Fruit fly (Drosophila melanogaster) whole organism: Measurements from ENCODE around the gene CG7884.

Experiments used
- CG8478 ChIP-seq: fragments of >200 bp; optimal IDR thresholded peaks from 2 replicates; lab custom pipeline; 2018; ENCODE audit warnings: inconsistent platforms
- Dll ChIP-seq: fragments of >200 bp; optimal IDR thresholded peaks from 2 replicates; lab custom pipeline; 2017
- EcR ChIP-seq, 2 experiments: fragments of >200 bp; optimal IDR thresholded peaks; 2 replicates each; lab custom pipeline; 2017; ENCODE audit warnings: missing biosample characterization in 2 of 2, missing genetic modification characterization in 2 of 2, missing genetic modification reagents in 2 of 2
- pan ChIP-seq: fragments of >200 bp; optimal IDR thresholded peaks from 2 replicates; lab custom pipeline; 2017
- psq ChIP-seq: fragments of >200 bp; optimal IDR thresholded peaks from 2 replicates; lab custom pipeline; 2017
- usp ChIP-seq: fragments of >200 bp; optimal IDR thresholded peaks from 2 replicates; lab custom pipeline; 2017; ENCODE audit warnings: missing biosample characterization, missing genetic modification characterization, mixed read lengths

CG7884 gene

DNA sequence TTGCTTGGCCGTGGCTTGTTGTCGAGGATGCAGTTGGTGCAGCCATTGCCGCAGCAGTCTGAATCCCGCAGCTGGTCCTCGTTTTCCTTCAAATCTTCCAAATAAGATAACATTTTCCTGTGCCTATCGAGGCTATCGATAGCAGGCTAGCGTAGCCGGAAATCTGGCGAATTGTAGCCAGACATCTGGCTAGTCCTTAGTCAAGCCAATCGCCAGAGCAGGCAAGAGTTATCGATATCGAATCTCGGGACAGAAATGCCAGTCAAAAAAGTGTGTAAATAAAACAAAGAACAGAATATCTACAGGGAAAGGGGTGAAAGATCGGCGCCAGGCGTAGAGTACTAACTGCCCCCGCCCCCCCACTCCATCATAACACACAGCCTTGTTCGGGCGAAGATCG lies 27.1 kb upstream of the CG7884 start, which contains the start of the genes CG7914 and CG14194:
Gene CG7914, minus strand, starts transcription at position 113 of the 400 bp plus-strand sequence.
Gene CG14194, plus strand, starts transcription at position 220 of the 400 bp plus-strand sequence.
- TF ChIP-seq Dll (no peak), CG8478 (lab: Kevin White, UChicago) (no peak), psq (lab: Kevin White, UChicago) (no peak), pan (lab: Kevin White, UChicago) (no peak), usp (GFP tag; lab: Kevin White, UChicago) (no peak), EcR (GFP tag; optimal IDR thresholded peaks at IDR 0.05; lab: Kevin White, UChicago) (no peak)

DNA sequence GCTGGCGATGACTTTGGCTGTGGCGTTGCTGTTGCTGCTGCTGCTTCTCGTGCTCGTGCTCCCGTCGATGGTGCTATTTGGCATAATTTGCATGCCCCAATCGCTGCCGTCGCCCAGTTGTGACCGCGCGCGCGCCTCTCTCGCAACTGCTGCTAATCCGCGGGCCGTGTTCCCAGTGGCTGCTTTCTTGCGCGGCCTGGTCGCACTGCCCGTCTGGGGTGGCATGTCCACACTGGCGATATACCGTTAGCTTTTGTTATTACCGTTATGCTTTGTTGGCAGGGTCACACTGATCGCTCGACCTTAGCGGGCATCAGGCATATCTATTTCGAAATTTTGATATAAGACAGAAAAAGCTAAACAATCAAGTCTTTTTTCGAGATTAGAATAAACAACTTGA lies 18.8 kb upstream of the CG7884 start, which contains the start of gene CG7990:
Gene CG7990, minus strand, starts transcription at position 350 of the 400 bp plus-strand sequence.
- TF ChIP-seq CG8478 (lab: Kevin White, UChicago), result no peak

DNA sequence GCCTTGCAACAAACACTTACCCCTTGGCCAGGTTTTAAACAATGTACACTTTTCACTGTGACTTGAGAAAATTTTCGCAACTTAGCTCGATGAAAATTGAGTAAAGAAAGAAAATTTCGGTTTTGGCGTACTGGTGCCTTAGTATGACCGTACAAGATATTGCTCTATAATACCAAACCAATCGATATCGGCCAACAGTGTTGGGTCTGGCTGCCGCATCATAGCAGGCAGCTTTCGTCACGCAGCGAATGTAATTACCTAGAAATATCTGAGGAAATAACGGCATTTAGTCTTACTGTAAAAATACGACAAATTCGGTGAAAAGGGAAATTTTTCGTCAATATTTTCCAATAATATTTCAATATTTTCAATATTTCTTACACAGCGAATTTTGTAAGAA lies 12.4 kb upstream of the CG7884 start, which contains the start of gene Ulp1:
Gene Ulp1, minus strand, starts transcription at position 174 of the 400 bp plus-strand sequence.
- TF ChIP-seq psq (lab: Kevin White, UChicago) (no peak), CG8478 (lab: Kevin White, UChicago) (no peak), pan (lab: Kevin White, UChicago) (no peak), usp (GFP tag; lab: Kevin White, UChicago) (no peak), EcR (GFP tag; optimal IDR thresholded peaks at IDR 0.05; lab: Kevin White, UChicago) (no peak), Dll (no peak)

DNA sequence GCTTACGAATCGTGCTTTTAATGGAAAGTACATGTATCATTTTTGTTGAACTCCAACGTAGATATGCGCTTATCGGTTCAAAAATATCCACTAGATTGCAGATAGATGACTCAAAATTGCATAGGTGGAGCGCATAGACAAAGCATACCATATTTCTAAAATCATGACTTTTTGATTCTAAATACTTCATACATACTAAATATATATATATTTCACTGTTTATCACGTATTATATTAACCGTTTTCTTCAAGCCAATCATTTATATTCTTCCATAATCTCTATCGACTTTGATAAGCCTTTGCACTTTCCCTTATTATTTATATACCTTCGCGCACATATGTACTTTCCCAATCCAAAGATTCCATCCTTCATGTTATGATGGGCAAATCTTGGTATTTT lies 8.4 kb upstream of the CG7884 start, which contains the start of gene CG14195:
Gene CG14195, minus strand, starts transcription at position 101 of the 400 bp plus-strand sequence.
- TF ChIP-seq psq (lab: Kevin White, UChicago) (no peak), usp (GFP tag; lab: Kevin White, UChicago) (no peak)

DNA sequence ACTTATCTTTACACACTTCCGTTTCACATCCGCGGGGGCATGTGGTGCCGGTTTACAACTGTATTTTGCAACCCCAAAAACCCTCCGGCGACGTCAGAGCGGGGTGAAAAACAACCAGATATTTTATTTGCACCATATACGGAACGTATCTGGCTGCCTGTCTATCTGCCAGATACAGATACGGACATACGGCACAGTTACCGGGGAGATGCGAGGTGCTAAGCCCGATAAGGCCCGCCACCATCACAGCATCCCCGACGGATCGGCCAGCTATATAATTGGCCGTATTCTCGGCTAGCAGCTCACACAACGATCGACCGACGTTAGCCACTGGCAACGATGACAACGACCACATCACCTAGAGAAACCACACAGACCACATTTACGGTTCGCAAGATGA lies 7.5 kb upstream of the CG7884 start, which contains the start of gene Mur18B:
Gene Mur18B, plus strand, starts transcription at position 301 of the 400 bp plus-strand sequence.
- no peak for TF ChIP-seq pan (lab: Kevin White, UChicago)
- TF ChIP-seq EcR (GFP tag; optimal IDR thresholded peaks at IDR 0.05; lab: Kevin White, UChicago), result no peak
- no peak for TF ChIP-seq usp (GFP tag; lab: Kevin White, UChicago)
- no peak for TF ChIP-seq psq (lab: Kevin White, UChicago)
- no peak for TF ChIP-seq Dll
- no peak for TF ChIP-seq CG8478 (lab: Kevin White, UChicago)

DNA sequence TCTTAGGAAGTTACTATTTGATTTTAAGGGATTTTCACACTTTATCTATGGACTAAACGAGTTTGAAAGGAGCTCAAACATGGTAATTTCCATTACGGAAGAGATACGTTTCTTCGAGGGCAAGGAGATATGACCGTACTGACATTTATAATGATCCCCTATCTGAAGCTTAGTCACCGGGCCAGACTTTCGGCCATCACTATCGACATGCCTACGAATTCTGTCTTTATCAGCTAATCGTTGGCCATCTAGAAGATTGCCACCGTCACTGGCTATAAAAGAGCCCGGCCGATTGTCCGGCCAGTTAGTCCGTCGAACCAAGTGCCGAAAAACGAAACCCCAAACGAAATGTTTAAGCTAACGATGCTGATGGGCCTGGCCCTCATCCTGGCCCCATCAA lies 5.2 kb upstream of the CG7884 start, which contains the start of gene Muc18B:
Gene Muc18B, plus strand, starts transcription at position 301 of the 400 bp plus-strand sequence.
- no peak for TF ChIP-seq EcR (GFP tag; optimal IDR thresholded peaks at IDR 0.05; lab: Kevin White, UChicago)
- TF ChIP-seq psq (lab: Kevin White, UChicago), result no peak
- TF ChIP-seq CG8478 (lab: Kevin White, UChicago), result no peak
- no peak for TF ChIP-seq usp (GFP tag; lab: Kevin White, UChicago)
- no peak for TF ChIP-seq Dll
- TF ChIP-seq pan (lab: Kevin White, UChicago), result no peak

DNA sequence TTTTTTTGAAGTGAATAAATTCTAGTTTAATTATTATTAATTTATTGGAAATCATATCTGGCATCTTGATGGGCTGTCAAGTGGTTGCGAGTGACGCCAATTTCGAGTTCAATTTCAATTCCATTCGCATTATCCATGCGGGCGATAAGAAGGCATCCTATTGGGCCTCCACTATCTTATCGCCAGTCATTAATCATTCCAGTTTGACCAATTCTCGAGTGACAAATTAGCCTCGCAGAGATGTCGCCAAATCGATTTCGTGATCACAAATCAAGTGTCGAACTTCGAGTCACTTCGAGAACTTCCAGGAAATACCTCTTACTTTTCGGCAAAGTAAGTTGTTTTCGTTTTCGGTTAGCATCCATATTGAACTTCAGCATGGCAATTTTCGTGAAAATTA lies 3.8 kb upstream of the CG7884 start:
- TF ChIP-seq usp (GFP tag; lab: Kevin White, UChicago) (no peak), psq (lab: Kevin White, UChicago) (no peak), EcR (GFP tag; optimal IDR thresholded peaks at IDR 0.05; lab: Kevin White, UChicago) (no peak), Dll (no peak), CG8478 (lab: Kevin White, UChicago) (no peak), pan (lab: Kevin White, UChicago) (no peak)

DNA sequence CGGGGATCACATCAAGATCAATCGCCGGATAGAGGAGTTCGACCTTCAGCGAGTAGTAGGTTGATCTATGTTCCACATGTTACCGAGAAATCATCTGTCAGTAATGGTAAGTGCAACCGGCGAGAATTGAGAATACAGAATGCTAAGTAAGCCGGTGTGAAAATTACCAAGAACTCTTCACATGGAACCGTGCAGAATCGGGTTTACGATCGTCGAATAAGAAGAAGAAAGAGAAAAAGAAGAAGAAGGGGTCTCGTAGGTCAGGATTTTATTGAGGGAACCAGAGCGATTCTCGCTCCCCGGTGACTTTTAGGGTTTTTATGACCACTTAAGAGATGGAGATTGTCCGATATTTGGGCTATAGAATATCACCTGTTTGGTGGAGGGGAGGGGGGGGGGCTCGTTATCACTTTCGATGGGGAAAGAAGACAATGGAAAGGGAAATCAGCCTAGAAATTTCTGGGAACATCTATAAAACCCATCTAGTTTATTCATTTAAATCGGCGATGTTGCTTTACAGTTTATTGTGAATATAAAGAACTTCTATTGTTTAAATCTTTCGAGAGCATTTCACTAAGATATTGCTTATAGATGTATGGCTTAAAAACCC lies 646 bp downstream of the CG7884 start:
- TF ChIP-seq psq (lab: Kevin White, UChicago) (no peak), pan (lab: Kevin White, UChicago) (no peak), usp (GFP tag; lab: Kevin White, UChicago) (no peak), CG8478 (lab: Kevin White, UChicago) (no peak), EcR (GFP tag; optimal IDR thresholded peaks at IDR 0.05; lab: Kevin White, UChicago) (no peak), Dll (no peak)

DNA sequence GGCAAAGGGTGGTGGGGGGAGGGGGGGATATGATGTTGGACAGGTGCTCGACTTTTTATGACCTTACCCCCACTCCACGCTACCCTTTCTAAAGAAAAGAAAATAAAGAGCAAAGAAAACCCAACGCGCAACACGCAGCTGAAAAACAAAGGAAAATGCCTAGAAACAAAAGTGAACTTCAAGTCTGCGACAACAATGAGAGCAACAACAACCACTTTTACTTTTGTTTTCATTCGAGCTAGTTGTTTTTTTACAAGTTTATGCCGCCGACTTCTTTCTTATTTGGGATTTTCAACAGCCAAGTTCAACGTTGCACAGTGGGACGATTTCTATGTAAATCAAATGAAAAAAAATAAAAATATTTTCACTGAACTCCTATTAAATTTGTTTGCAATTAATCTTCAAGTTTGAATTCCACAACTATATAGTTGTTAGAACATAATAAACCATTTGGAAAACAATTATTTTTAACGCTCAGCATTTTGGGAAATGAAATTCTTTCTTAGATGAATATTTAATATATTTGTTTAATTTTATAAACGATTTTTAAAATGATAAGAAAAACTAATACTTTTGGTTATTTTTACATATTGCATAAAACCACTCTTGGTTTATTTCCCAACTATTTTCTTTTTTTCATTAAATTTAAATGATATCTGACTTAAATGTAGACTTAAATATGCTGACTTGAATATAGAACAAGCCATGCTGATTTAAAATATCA lies 4.3 kb downstream of the CG7884 start:
- no peak for TF ChIP-seq Dll
- TF ChIP-seq usp (GFP tag; lab: Kevin White, UChicago), result no peak
- no peak for TF ChIP-seq CG8478 (lab: Kevin White, UChicago)
- TF ChIP-seq EcR (GFP tag; optimal IDR thresholded peaks at IDR 0.05; lab: Kevin White, UChicago), result no peak
- TF ChIP-seq psq (lab: Kevin White, UChicago), result no peak
- TF ChIP-seq pan (lab: Kevin White, UChicago), result no peak

DNA sequence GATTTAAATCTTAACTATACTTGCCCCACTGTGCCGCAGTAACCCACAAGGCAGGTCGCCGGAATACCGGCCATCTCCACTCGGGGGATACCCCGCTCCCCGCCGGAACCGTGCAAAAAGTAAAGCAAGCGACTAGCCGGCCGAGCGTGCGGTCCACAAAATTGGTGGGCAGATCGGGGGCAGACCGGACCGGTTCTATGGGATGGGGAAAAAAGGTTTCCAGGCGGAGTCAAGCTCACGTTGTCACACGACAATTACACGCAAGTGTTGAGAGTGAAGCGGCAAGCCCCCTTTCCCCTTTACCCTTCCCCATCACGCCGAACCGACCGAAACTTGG lies 4.8 kb downstream of the CG7884 start:
- TF ChIP-seq CG8478 (lab: Kevin White, UChicago), result no peak
- no peak for TF ChIP-seq psq (lab: Kevin White, UChicago)
- TF ChIP-seq pan (lab: Kevin White, UChicago), result no peak
- TF ChIP-seq usp (GFP tag; lab: Kevin White, UChicago), result no peak
- TF ChIP-seq EcR (GFP tag; optimal IDR thresholded peaks at IDR 0.05; lab: Kevin White, UChicago), result no peak
- TF ChIP-seq Dll, result no peak

DNA sequence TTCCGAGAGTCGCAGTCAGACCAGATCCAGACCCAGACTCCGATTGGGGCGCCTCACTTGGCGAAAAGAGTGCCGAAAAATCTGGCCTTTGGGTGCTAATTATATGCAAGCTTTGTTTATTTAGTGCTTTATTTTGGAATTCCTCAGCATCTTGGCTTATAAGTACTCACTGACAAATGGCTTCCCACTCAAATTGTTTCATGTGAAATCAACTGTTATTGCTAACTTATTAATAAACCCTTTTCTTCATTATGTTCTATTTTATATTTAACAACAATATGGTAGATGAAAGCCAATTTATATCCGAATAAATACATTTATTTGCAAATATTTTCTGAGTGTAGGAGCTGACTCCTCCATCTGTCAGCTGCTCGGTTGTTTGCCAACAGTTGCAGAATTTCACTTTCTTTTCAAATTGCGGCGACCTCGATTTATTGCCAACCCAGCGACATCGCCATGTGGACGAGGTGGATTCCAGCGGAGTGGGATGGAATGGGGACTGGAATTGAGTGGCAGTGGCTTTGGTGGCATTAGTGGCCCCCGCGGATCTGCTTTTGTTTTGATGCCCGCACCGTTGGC lies 9.5 kb downstream of the CG7884 start:
- TF ChIP-seq psq (lab: Kevin White, UChicago), result no peak
- TF ChIP-seq pan (lab: Kevin White, UChicago), result no peak
- no peak for TF ChIP-seq Dll
